Worm (Caenorhabditis elegans) whole organism, L4 larva: Measurements from ENCODE around the gene C04A2.15.

ENCODE experiments used
- D1046.2 ChIP-seq: fragments of 200-800 bp; sonication (Bioruptor generic); IDR thresholded peaks from 2 replicates; pipeline ENCODE4 v1.3.6; 2022; ENCODE audit warnings: missing genetic modification characterization, missing compliant biosample characterization
- F10B5.3 ChIP-seq: sonication (generic microtip); optimal IDR thresholded peaks from 2 replicates; lab custom pipeline; 2016; ENCODE audit warnings: mild to moderate bottlenecking, missing genetic modification characterization, missing compliant biosample characterization
- F26F4.8 ChIP-seq: fragments of 200-800 bp; sonication (Bioruptor generic); conservative IDR thresholded peaks from 2 replicates; pipeline ENCODE4 v1.3.6; 2022; ENCODE audit warnings: missing genetic modification characterization, missing compliant biosample characterization
- F44E2.7 ChIP-seq: fragments of 200-800 bp; sonication (Bioruptor generic); IDR thresholded peaks from 2 replicates; pipeline ENCODE4 v2.1.2; 2022; ENCODE audit warnings: missing genetic modification characterization, missing compliant biosample characterization
- T20F7.1 ChIP-seq: fragments of 200-800 bp; sonication (Bioruptor generic); optimal IDR thresholded peaks from 2 replicates; lab custom pipeline; 2018; ENCODE audit warnings: mild to moderate bottlenecking, missing genetic modification characterization, missing compliant biosample characterization
- T26A8.4 ChIP-seq: fragments of 200-800 bp; sonication (Bioruptor generic); IDR thresholded peaks from 2 replicates; pipeline ENCODE4 v1.3.6; 2022; ENCODE audit warnings: missing genetic modification characterization, missing compliant biosample characterization
- Y105C5A.15 ChIP-seq: fragments of 200-800 bp; sonication (Bioruptor generic); IDR thresholded peaks from 2 replicates; pipeline ENCODE4 v1.3.6; 2022; ENCODE audit warnings: missing genetic modification characterization, missing compliant biosample characterization
- Y75B8A.6 ChIP-seq: fragments of 200-800 bp; sonication (Bioruptor generic); IDR thresholded peaks from 2 replicates; pipeline ENCODE4 v1.3.6; 2022; ENCODE audit warnings: missing genetic modification reagents, missing genetic modification characterization, missing compliant biosample characterization
- aha-1 ChIP-seq: fragments of 150-350 bp; peaks from one replicate; lab custom pipeline; 2014; ENCODE audit warnings: missing biosample characterization, missing genetic modification characterization
- aly-2 ChIP-seq: sonication (generic microtip); optimal IDR thresholded peaks from 2 replicates; lab custom pipeline; 2018; ENCODE audit warnings: missing biosample characterization, missing genetic modification characterization
- arid-1 ChIP-seq: fragments of 200-800 bp; sonication (Bioruptor generic); conservative IDR thresholded peaks from 2 replicates; pipeline ENCODE4 v1.3.6; 2022; ENCODE audit warnings: missing genetic modification reagents, missing genetic modification characterization, missing compliant biosample characterization
- ceh-32 ChIP-seq: sonication (generic microtip); optimal IDR thresholded peaks from 2 replicates; lab custom pipeline; 2016; ENCODE audit warnings: mild to moderate bottlenecking, missing genetic modification characterization, missing compliant biosample characterization; ENCODE audit not compliant: poor library complexity
- ceh-44 ChIP-seq: fragments of 200-800 bp; sonication (Bioruptor generic); IDR thresholded peaks from 2 replicates; pipeline ENCODE4 v1.3.6; 2022; ENCODE audit warnings: missing genetic modification reagents, missing genetic modification characterization, missing compliant biosample characterization
- ces-1 ChIP-seq: fragments of 150-350 bp; sonication (generic microtip); optimal IDR thresholded peaks from 4 replicates; lab custom pipeline; 2014; ENCODE audit warnings: missing biosample characterization, missing genetic modification reagents, missing genetic modification characterization
- daf-12 ChIP-seq: fragments of 150-350 bp; optimal IDR thresholded peaks from 2 replicates; lab custom pipeline; 2014; ENCODE audit warnings: missing biosample characterization, missing genetic modification reagents, missing genetic modification characterization
- daf-19 ChIP-seq: fragments of 200-800 bp; sonication (Bioruptor generic); conservative IDR thresholded peaks from 2 replicates; pipeline ENCODE4 v1.3.6; 2022; ENCODE audit warnings: missing genetic modification characterization, missing compliant biosample characterization
- dmd-8 ChIP-seq: fragments of 200-800 bp; sonication (Bioruptor generic); IDR thresholded peaks from 2 replicates; pipeline ENCODE4 v1.3.6; 2022; ENCODE audit warnings: missing genetic modification characterization, missing compliant biosample characterization
- dmd-9 ChIP-seq: fragments of 200-800 bp; sonication (Bioruptor generic); IDR thresholded peaks from 2 replicates; pipeline ENCODE4 v1.3.6; 2022; ENCODE audit warnings: missing genetic modification reagents, missing genetic modification characterization, missing compliant biosample characterization
- dve-1 ChIP-seq: sonication (generic microtip); optimal IDR thresholded peaks from 2 replicates; lab custom pipeline; 2017; ENCODE audit warnings: antibody characterized with exemption, mild to moderate bottlenecking, missing genetic modification characterization, missing compliant biosample characterization; ENCODE audit not compliant: insufficient read depth
- egl-27 ChIP-seq: sonication (generic microtip); optimal IDR thresholded peaks from 3 replicates; lab custom pipeline; 2017; ENCODE audit warnings: missing biosample characterization, missing genetic modification reagents, missing genetic modification characterization
- egl-43 ChIP-seq: fragments of 200-800 bp; sonication (Bioruptor generic); IDR thresholded peaks from 2 replicates; pipeline ENCODE4 v1.3.6; 2022; ENCODE audit warnings: missing genetic modification reagents, missing genetic modification characterization, missing compliant biosample characterization
- fkh-10 ChIP-seq: fragments of 150-350 bp; optimal IDR thresholded peaks from 2 replicates; lab custom pipeline; 2014; ENCODE audit warnings: missing biosample characterization, missing genetic modification reagents, missing genetic modification characterization
- fos-1 ChIP-seq: fragments of 150-350 bp; optimal IDR thresholded peaks from 2 replicates; lab custom pipeline; 2014; ENCODE audit warnings: missing biosample characterization, missing genetic modification characterization
- hif-1 ChIP-seq, 2 experiments: sonication (generic microtip); optimal IDR thresholded peaks; 2 replicates each; lab custom pipeline; 2016 to 2017; ENCODE audit warnings: missing compliant biosample characterization in 2 of 2, missing genetic modification characterization in 2 of 2, missing genetic modification reagents in 2 of 2, missing genotype in 2 of 2, mild to moderate bottlenecking in 1 of 2
- hlh-30 ChIP-seq: sonication (generic microtip); optimal IDR thresholded peaks from 2 replicates; lab custom pipeline; 2017; ENCODE audit warnings: antibody characterized with exemption, mild to moderate bottlenecking, missing genetic modification characterization, missing compliant biosample characterization; ENCODE audit not compliant: insufficient read depth
- hmg-1.1 ChIP-seq: fragments of 200-800 bp; sonication (Bioruptor generic); IDR thresholded peaks from 2 replicates; pipeline ENCODE4 v1.3.6; 2022; ENCODE audit warnings: missing genetic modification reagents, missing genetic modification characterization, missing compliant biosample characterization
- jun-1 ChIP-seq: fragments of 150-350 bp; optimal IDR thresholded peaks from 2 replicates; lab custom pipeline; 2014; ENCODE audit warnings: missing biosample characterization, missing genetic modification reagents, missing genetic modification characterization
- lim-7 ChIP-seq: fragments of 200-800 bp; sonication (Bioruptor generic); IDR thresholded peaks from 2 replicates; pipeline ENCODE4 v1.3.6; 2022; ENCODE audit warnings: missing genetic modification characterization, missing compliant biosample characterization
- lin-38 ChIP-seq: fragments of 200-800 bp; sonication (Bioruptor generic); IDR thresholded peaks from 2 replicates; pipeline ENCODE4 v1.3.6; 2022; ENCODE audit warnings: missing genetic modification reagents, missing genetic modification characterization, missing compliant biosample characterization
- lin-39 ChIP-seq: fragments of 150-350 bp; optimal IDR thresholded peaks from 2 replicates; lab custom pipeline; 2014; ENCODE audit warnings: missing biosample characterization, missing genetic modification reagents, missing genetic modification characterization
- lsy-2 ChIP-seq, 2 experiments: fragments of 150-350 bp in 1 of 2; sonication (generic microtip) in 1 of 2; optimal IDR thresholded peaks; 2 replicates each; lab custom pipeline; 2014 to 2017; ENCODE audit warnings: missing biosample characterization in 2 of 2, missing genetic modification characterization in 2 of 2
- madf-9 ChIP-seq: fragments of 200-800 bp; sonication (Bioruptor generic); conservative IDR thresholded peaks from 2 replicates; pipeline ENCODE4 v1.3.6; 2022; ENCODE audit warnings: missing genetic modification reagents, missing genetic modification characterization, missing compliant biosample characterization
- nhr-10 ChIP-seq: fragments of 150-350 bp; optimal IDR thresholded peaks from 2 replicates; lab custom pipeline; 2014; ENCODE audit warnings: missing biosample characterization, missing genetic modification characterization
- nhr-102 ChIP-seq: sonication (generic microtip); optimal IDR thresholded peaks from 2 replicates; lab custom pipeline; 2016; ENCODE audit warnings: mild to moderate bottlenecking, missing genetic modification characterization, moderate library complexity, missing compliant biosample characterization
- nhr-111 ChIP-seq: fragments of 200-800 bp; sonication (Bioruptor generic); optimal IDR thresholded peaks from 2 replicates; lab custom pipeline; 2018; ENCODE audit warnings: mild to moderate bottlenecking, missing genetic modification characterization, missing compliant biosample characterization
- nhr-25 ChIP-seq: sonication (generic microtip); optimal IDR thresholded peaks from 2 replicates; lab custom pipeline; 2017; ENCODE audit warnings: missing genetic modification characterization, mild to moderate bottlenecking, missing compliant biosample characterization, antibody characterized with exemption, moderate library complexity, borderline replicate concordance; ENCODE audit not compliant: insufficient read depth
- nhr-28 ChIP-seq: fragments of 150-350 bp; optimal IDR thresholded peaks from 2 replicates; lab custom pipeline; 2014; ENCODE audit warnings: missing biosample characterization, missing genetic modification characterization
- nhr-48 ChIP-seq: sonication (generic microtip); optimal IDR thresholded peaks from 2 replicates; lab custom pipeline; 2016; ENCODE audit warnings: mild to moderate bottlenecking, missing genetic modification characterization, missing compliant biosample characterization
- nhr-6 ChIP-seq: fragments of 150-350 bp; optimal IDR thresholded peaks from 2 replicates; lab custom pipeline; 2014; ENCODE audit warnings: missing biosample characterization, missing genetic modification characterization
- php-3 ChIP-seq: fragments of 200-800 bp; sonication (Bioruptor generic); IDR thresholded peaks from 2 replicates; pipeline ENCODE4 v1.3.6; 2022; ENCODE audit warnings: missing genetic modification reagents, missing genetic modification characterization, missing compliant biosample characterization
- rbr-2 ChIP-seq: sonication (generic microtip); optimal IDR thresholded peaks from 2 replicates; lab custom pipeline; 2016; ENCODE audit warnings: missing genotype, missing genetic modification characterization, missing compliant biosample characterization
- skn-1 ChIP-seq: fragments of 150-350 bp; optimal IDR thresholded peaks from 2 replicates; lab custom pipeline; 2014; ENCODE audit warnings: missing biosample characterization, missing genetic modification characterization
- snpc-4 ChIP-seq: fragments of 150-350 bp; optimal IDR thresholded peaks from 2 replicates; lab custom pipeline; 2014; ENCODE audit warnings: missing biosample characterization, missing genetic modification characterization
- tag-97 ChIP-seq: fragments of 200-800 bp; sonication (Bioruptor generic); IDR thresholded peaks from 2 replicates; pipeline ENCODE4 v1.3.6; 2022; ENCODE audit warnings: missing genetic modification characterization, missing compliant biosample characterization
- unc-62 ChIP-seq, 3 experiments: fragments of 150-350 bp in 1 of 3; sonication (generic microtip); optimal IDR thresholded peaks in 2 of 3; peaks in 1 of 3; 1 replicate in 1 of 3; 2 replicates in 2 of 3; lab custom pipeline; 2014 to 2017; ENCODE audit warnings: missing biosample characterization in 3 of 3, missing genetic modification characterization in 3 of 3, missing genetic modification reagents in 3 of 3, missing genotype in 1 of 3
- vab-7 ChIP-seq: fragments of 200-800 bp; sonication (Bioruptor generic); IDR thresholded peaks from 2 replicates; pipeline ENCODE4 v1.3.6; 2022; ENCODE audit warnings: missing genetic modification reagents, missing genetic modification characterization, missing compliant biosample characterization
- zag-1 ChIP-seq: fragments of 150-350 bp; optimal IDR thresholded peaks from 2 replicates; lab custom pipeline; 2014; ENCODE audit warnings: missing biosample characterization, missing genetic modification characterization
- zfp-2 ChIP-seq: sonication (generic microtip); optimal IDR thresholded peaks from 2 replicates; lab custom pipeline; 2016; ENCODE audit warnings: mild to moderate bottlenecking, missing genetic modification characterization, missing compliant biosample characterization
- zfp-3 ChIP-seq: fragments of 200-800 bp; sonication (Bioruptor generic); conservative IDR thresholded peaks from 2 replicates; pipeline ENCODE4 v1.3.6; 2022; ENCODE audit warnings: missing genetic modification reagents, missing genetic modification characterization, missing compliant biosample characterization
- zip-11 ChIP-seq: fragments of 200-800 bp; sonication (Bioruptor generic); IDR thresholded peaks from 2 replicates; pipeline ENCODE4 v1.3.6; 2022; ENCODE audit warnings: missing genetic modification characterization, missing compliant biosample characterization
- zip-2 ChIP-seq: fragments of 150-350 bp; optimal IDR thresholded peaks from 2 replicates; lab custom pipeline; 2014; ENCODE audit warnings: missing biosample characterization, missing genetic modification characterization

Gene C04A2.15

DNA sequence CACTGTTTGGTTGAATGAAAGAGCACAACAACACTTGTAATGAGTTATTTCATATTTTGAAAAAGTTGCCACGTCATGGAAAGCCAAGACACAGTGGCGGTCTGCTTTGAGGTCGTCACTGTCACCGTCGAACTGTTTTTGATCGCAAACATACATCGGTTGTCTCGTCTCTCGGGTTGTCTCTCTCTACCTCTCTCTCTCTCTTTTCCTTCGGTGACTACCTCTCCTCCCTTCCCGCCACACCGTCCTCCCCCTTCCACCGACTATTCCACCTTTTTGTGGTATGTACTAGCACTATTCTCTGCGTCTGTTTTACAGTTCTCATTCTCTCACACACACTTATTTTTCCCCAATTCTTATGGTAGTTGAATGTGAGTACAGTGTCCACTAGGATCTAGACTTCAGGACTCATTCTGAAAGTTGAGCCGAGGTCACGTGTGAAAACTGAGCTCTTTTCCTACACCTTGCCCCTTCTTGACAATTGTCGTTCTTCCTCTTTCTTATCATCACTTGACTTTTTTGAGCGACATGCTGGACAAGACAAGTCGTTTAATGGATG is 18.2 kb upstream of the C04A2.15 start:
- no peak for TF ChIP-seq zfp-2 (tag; lab: Kevin White, UChicago)
- TF ChIP-seq nhr-25: peak; percentile 18
- TF ChIP-seq php-3 (GFP tag; lab: Robert Waterston, UW): no peak
- TF ChIP-seq hmg-1.1 (GFP tag; lab: Robert Waterston, UW): peak; percentile 43
- no peak for TF ChIP-seq lin-38 (GFP tag; lab: Robert Waterston, UW)
- no peak for TF ChIP-seq nhr-10 (tag; lab: Kevin White, UChicago)
- no peak for TF ChIP-seq dmd-9 (GFP tag; lab: Robert Waterston, UW)
- TF ChIP-seq Y105C5A.15 (GFP tag; lab: Robert Waterston, UW): no peak
- TF ChIP-seq T20F7.1: no peak
- no peak for TF ChIP-seq daf-19 (GFP tag; lab: Robert Waterston, UW)
- no peak for TF ChIP-seq zfp-3 (GFP tag; lab: Robert Waterston, UW)
- TF ChIP-seq fkh-10 (GFP tag; lab: Kevin White, UChicago): no peak
- TF ChIP-seq daf-12 (tag; lab: Kevin White, UChicago): no peak
- TF ChIP-seq hlh-30 (tag; lab: Kevin White, UChicago): peak; percentile 66
- no peak for TF ChIP-seq lim-7 (GFP tag; lab: Robert Waterston, UW)
- no peak for TF ChIP-seq tag-97 (GFP tag; lab: Robert Waterston, UW)
- no peak for TF ChIP-seq zag-1 (tag; lab: Kevin White, UChicago)
- TF ChIP-seq skn-1: no peak
- TF ChIP-seq aly-2 (tag; lab: Kevin White, UChicago): no peak
- TF ChIP-seq lsy-2 (tag; optimal IDR thresholded peaks at IDR 0.05; lab: Kevin White, UChicago): peak in 1 of 2 experiments; percentile 26
- no peak for TF ChIP-seq zip-2 (tag; lab: Kevin White, UChicago)
- TF ChIP-seq T26A8.4 (GFP tag; lab: Robert Waterston, UW): no peak
- peak; percentile 97 for TF ChIP-seq aha-1 (tag; lab: Kevin White, UChicago)
- no peak for TF ChIP-seq Y75B8A.6 (GFP tag; lab: Robert Waterston, UW)
- TF ChIP-seq lin-39 (tag; lab: Kevin White, UChicago): no peak
- TF ChIP-seq zip-11 (GFP tag; lab: Robert Waterston, UW): no peak
- TF ChIP-seq ceh-32 (tag; lab: Kevin White, UChicago): no peak
- peak; percentile 22 for TF ChIP-seq dve-1
- TF ChIP-seq madf-9 (GFP tag; lab: Robert Waterston, UW): no peak
- no peak for TF ChIP-seq hif-1 (tag; optimal IDR thresholded peaks at IDR 0.05; lab: Kevin White, UChicago)
- TF ChIP-seq ceh-44 (GFP tag; lab: Robert Waterston, UW): no peak
- TF ChIP-seq snpc-4 (tag; lab: Kevin White, UChicago): no peak
- no peak for TF ChIP-seq ces-1 (GFP tag; lab: Kevin White, UChicago)
- no peak for TF ChIP-seq fos-1 (tag; lab: Kevin White, UChicago)
- peak in 1 of 2 experiments; percentile 69 for TF ChIP-seq unc-62 (GFP tag; optimal IDR thresholded peaks at IDR 0.05 in 1 of 2; lab: Kevin White, UChicago)
- no peak for TF ChIP-seq unc-62 (tag; optimal IDR thresholded peaks at IDR 0.05; lab: Kevin White, UChicago)
- TF ChIP-seq nhr-6: peak; percentile 24
- TF ChIP-seq F10B5.3: no peak
- TF ChIP-seq nhr-28 (tag; lab: Kevin White, UChicago): peak; percentile 74
- no peak for TF ChIP-seq nhr-111 (GFP tag; lab: Kevin White, UChicago)
- TF ChIP-seq nhr-102 (tag; lab: Kevin White, UChicago): no peak
- no peak for TF ChIP-seq jun-1 (tag; lab: Kevin White, UChicago)
- peak; percentile 33 for TF ChIP-seq nhr-48 (tag; lab: Kevin White, UChicago)
- no peak for TF ChIP-seq egl-43 (GFP tag; lab: Robert Waterston, UW)
- no peak for TF ChIP-seq dmd-8 (GFP tag; lab: Robert Waterston, UW)
- TF ChIP-seq F44E2.7 (GFP tag; lab: Robert Waterston, UW): no peak
- no peak for TF ChIP-seq D1046.2 (GFP tag; lab: Robert Waterston, UW)
- no peak for TF ChIP-seq vab-7 (GFP tag; lab: Robert Waterston, UW)
- TF ChIP-seq rbr-2: no peak
- no peak for TF ChIP-seq F26F4.8 (GFP tag; lab: Robert Waterston, UW)
- TF ChIP-seq arid-1: no peak
- no peak for TF ChIP-seq egl-27 (tag; lab: Kevin White, UChicago)
